Fruit fly (Drosophila melanogaster) whole organism: ENCODE measurements around the gene CG9641.

Experiments
- CG8478 ChIP-seq: fragments of >200 bp; optimal IDR thresholded peaks from 2 replicates; lab custom pipeline; 2018; ENCODE audit warnings: inconsistent platforms
- Dll ChIP-seq: fragments of >200 bp; optimal IDR thresholded peaks from 2 replicates; lab custom pipeline; 2017
- EcR ChIP-seq, 2 experiments: fragments of >200 bp; optimal IDR thresholded peaks; 2 replicates each; lab custom pipeline; 2017; ENCODE audit warnings: missing biosample characterization in 2 of 2, missing genetic modification characterization in 2 of 2, missing genetic modification reagents in 2 of 2
- pan ChIP-seq: fragments of >200 bp; optimal IDR thresholded peaks from 2 replicates; lab custom pipeline; 2017
- psq ChIP-seq: fragments of >200 bp; optimal IDR thresholded peaks from 2 replicates; lab custom pipeline; 2017
- usp ChIP-seq: fragments of >200 bp; optimal IDR thresholded peaks from 2 replicates; lab custom pipeline; 2017; ENCODE audit warnings: missing biosample characterization, missing genetic modification characterization, mixed read lengths

- TF ChIP-seq usp (GFP tag; lab: Kevin White, UChicago) (no peak), EcR (GFP tag; optimal IDR thresholded peaks at IDR 0.05; lab: Kevin White, UChicago) (no peak), CG8478 (lab: Kevin White, UChicago) (peak; percentile 11), psq (lab: Kevin White, UChicago) (no peak), Dll (lab: Kevin White, UChicago) (no peak), pan (no peak)
These were observed 16.6 kb upstream of the CG9641 start for dm6 chr2L:2993236-2993635.
